Fruit fly (Drosophila melanogaster) whole organism, wandering third instar larva: ENCODE results near the gene CG1607.

ENCODE experiments used
- Abd-B ChIP-seq: fragments of >200 bp; optimal IDR thresholded peaks from 2 replicates; lab custom pipeline; 2017; ENCODE audit warnings: missing biosample characterization, missing genetic modification characterization
- CG32264 ChIP-seq: fragments of 200-800 bp; sonication (Bioruptor generic); optimal IDR thresholded peaks from 2 replicates; lab custom pipeline; 2016; ENCODE audit warnings: missing biosample characterization, missing genetic modification characterization
- CG9705 ChIP-seq: fragments of 200-800 bp; sonication (Bioruptor generic); optimal IDR thresholded peaks from 2 replicates; lab custom pipeline; 2018; ENCODE audit warnings: missing biosample characterization, mild to moderate bottlenecking, missing genetic modification characterization
- CrebA ChIP-seq: fragments of 200-800 bp; sonication (Bioruptor generic); optimal IDR thresholded peaks from 2 replicates; lab custom pipeline; 2016; ENCODE audit warnings: missing biosample characterization, mild to moderate bottlenecking, missing genetic modification characterization, borderline replicate concordance
- Dfd ChIP-seq: fragments of >200 bp; optimal IDR thresholded peaks from 2 replicates; lab custom pipeline; 2017; ENCODE audit warnings: missing biosample characterization, missing genetic modification characterization
- Dif ChIP-seq: fragments of 200-275, 200-300 bp; sonication (Bioruptor generic); optimal IDR thresholded peaks from 2 replicates; lab custom pipeline; 2018; ENCODE audit warnings: missing biosample characterization, missing genetic modification characterization; ENCODE audit not compliant: partially characterized antibody
- GATAd ChIP-seq: sonication (Bioruptor generic); optimal IDR thresholded peaks from 2 replicates; lab custom pipeline; 2016; ENCODE audit warnings: missing biosample characterization, missing genetic modification characterization
- HLH106 ChIP-seq: fragments of 200-800 bp; optimal IDR thresholded peaks from 3 replicates; lab custom pipeline; 2019; ENCODE audit warnings: missing biosample characterization, mild to moderate bottlenecking, missing genetic modification characterization, moderate library complexity
- Hnf4 ChIP-seq: fragments of 200-800 bp; sonication (Bioruptor generic); optimal IDR thresholded peaks from 2 replicates; lab custom pipeline; 2016; ENCODE audit warnings: missing biosample characterization, mild to moderate bottlenecking, missing genetic modification characterization
- Hr78 ChIP-seq: fragments of >200 bp; optimal IDR thresholded peaks from 2 replicates; lab custom pipeline; 2017; ENCODE audit warnings: missing biosample characterization, missing genetic modification characterization
- Hr83 ChIP-seq: fragments of 200-300 bp; sonication (Bioruptor generic); optimal IDR thresholded peaks from 2 replicates; lab custom pipeline; 2016; ENCODE audit warnings: missing biosample characterization, mild to moderate bottlenecking, missing genetic modification characterization, moderate library complexity; ENCODE audit not compliant: poor library complexity, severe bottlenecking
- Jra ChIP-seq: sonication (Bioruptor generic); optimal IDR thresholded peaks from 2 replicates; lab custom pipeline; 2016; ENCODE audit warnings: missing biosample characterization, missing genetic modification characterization
- Mio ChIP-seq: sonication (Bioruptor generic); optimal IDR thresholded peaks from 2 replicates; lab custom pipeline; 2016; ENCODE audit warnings: missing biosample characterization, missing genetic modification characterization
- Myc ChIP-seq: fragments of >200 bp; optimal IDR thresholded peaks from 2 replicates; lab custom pipeline; 2017
- N ChIP-seq: fragments of >200 bp; optimal IDR thresholded peaks from 2 replicates; lab custom pipeline; 2018; ENCODE audit warnings: missing biosample characterization, missing external identifiers, missing genetic modification characterization
- OdsH ChIP-seq: fragments of 200-800 bp; sonication (Bioruptor generic); optimal IDR thresholded peaks from 2 replicates; lab custom pipeline; 2016; ENCODE audit warnings: missing biosample characterization, mild to moderate bottlenecking, missing genetic modification characterization
- Rel ChIP-seq, 2 experiments: fragments of 200-800 bp; sonication (Bioruptor generic) in 1 of 2; optimal IDR thresholded peaks; 2 replicates in 1 of 2; 3 replicates in 1 of 2; lab custom pipeline; 2016 to 2019; ENCODE audit warnings: mild to moderate bottlenecking in 2 of 2, missing biosample characterization in 2 of 2, missing genetic modification characterization in 2 of 2, moderate library complexity in 1 of 2
- Sp1 ChIP-seq: fragments of 200-800 bp; sonication (Bioruptor generic); optimal IDR thresholded peaks from 3 replicates; lab custom pipeline; 2019; ENCODE audit warnings: missing biosample characterization, mild to moderate bottlenecking, missing genetic modification characterization, moderate library complexity
- br ChIP-seq: fragments of 200-800 bp; sonication (Bioruptor generic); optimal IDR thresholded peaks from 2 replicates; lab custom pipeline; 2016; ENCODE audit warnings: missing biosample characterization, missing genetic modification characterization
- dl ChIP-seq, 2 experiments: fragments of 175-275, 200-275 bp in 1 of 2; fragments of 200-275 bp in 1 of 2; sonication (Bioruptor generic); optimal IDR thresholded peaks; lab custom pipeline; 2018; ENCODE audit warnings: mild to moderate bottlenecking in 2 of 2, missing biosample characterization in 2 of 2, missing genetic modification characterization in 2 of 2, moderate library complexity in 2 of 2; ENCODE audit not compliant: partially characterized antibody in 2 of 2, insufficient read depth in 1 of 2
- dmrt93B ChIP-seq: fragments of 200-800 bp; sonication (Bioruptor generic); optimal IDR thresholded peaks from 2 replicates; lab custom pipeline; 2018; ENCODE audit warnings: missing biosample characterization, mild to moderate bottlenecking, missing genetic modification characterization
- ey ChIP-seq: fragments of 200-800 bp; sonication (Bioruptor generic); optimal IDR thresholded peaks from 2 replicates; lab custom pipeline; 2016; ENCODE audit warnings: missing biosample characterization, missing genetic modification characterization
- foxo ChIP-seq, 2 experiments: fragments of 200-800 bp; sonication (Bioruptor generic); optimal IDR thresholded peaks; 2 replicates in 1 of 2; 3 replicates in 1 of 2; lab custom pipeline; 2016 to 2017; ENCODE audit warnings: missing biosample characterization in 2 of 2, missing genetic modification characterization in 2 of 2
- fru ChIP-seq: fragments of 200-800 bp; sonication (Bioruptor generic); optimal IDR thresholded peaks from 3 replicates; lab custom pipeline; 2016; ENCODE audit warnings: missing biosample characterization, mild to moderate bottlenecking, missing genetic modification characterization
- h ChIP-seq: fragments of 200-800 bp; sonication (Bioruptor generic); optimal IDR thresholded peaks from 3 replicates; lab custom pipeline; 2016; ENCODE audit warnings: missing biosample characterization, mild to moderate bottlenecking, missing genetic modification characterization
- jim ChIP-seq: fragments of 175-275, 200-325 bp; sonication (Bioruptor generic); optimal IDR thresholded peaks from 2 replicates; lab custom pipeline; 2016; ENCODE audit warnings: missing biosample characterization, mild to moderate bottlenecking, missing genetic modification characterization
- lola ChIP-seq: fragments of >200 bp; optimal IDR thresholded peaks from 2 replicates; lab custom pipeline; 2017; ENCODE audit warnings: missing biosample characterization, missing genetic modification characterization
- psq ChIP-seq: fragments of 200-800 bp; sonication (Bioruptor generic); optimal IDR thresholded peaks from 3 replicates; lab custom pipeline; 2017; ENCODE audit warnings: missing biosample characterization, mild to moderate bottlenecking, missing genetic modification characterization, moderate library complexity
- rgr ChIP-seq: fragments of 200-800 bp; sonication (Bioruptor generic); optimal IDR thresholded peaks from 3 replicates; lab custom pipeline; 2016; ENCODE audit warnings: missing biosample characterization, mild to moderate bottlenecking, missing genetic modification characterization
- sage ChIP-seq: fragments of 200-800 bp; sonication (Bioruptor generic); optimal IDR thresholded peaks from 2 replicates; lab custom pipeline; 2016; ENCODE audit warnings: missing biosample characterization, mild to moderate bottlenecking, missing genetic modification characterization
- sv ChIP-seq: fragments of 200-800 bp; sonication (Bioruptor generic); optimal IDR thresholded peaks from 3 replicates; lab custom pipeline; 2016; ENCODE audit warnings: missing biosample characterization, missing genetic modification characterization
- tai ChIP-seq: sonication (Bioruptor generic); optimal IDR thresholded peaks from 2 replicates; lab custom pipeline; 2016; ENCODE audit warnings: missing biosample characterization, missing genetic modification characterization
- usp ChIP-seq: fragments of >200 bp; optimal IDR thresholded peaks from 2 replicates; lab custom pipeline; 2017; ENCODE audit warnings: missing biosample characterization, missing genetic modification characterization
- woc ChIP-seq: sonication (Bioruptor generic); optimal IDR thresholded peaks from 2 replicates; lab custom pipeline; 2016; ENCODE audit warnings: missing biosample characterization, mild to moderate bottlenecking, missing genetic modification characterization

The CG1607 gene

dm6 chr3R:31404499-31405276, 22.8 kb downstream of the CG1607 start, which contains the start of gene Gprk2 (continued):
- TF ChIP-seq sage (GFP tag; lab: Kevin White, UChicago) (peak; percentile 100), lola (GFP tag; lab: Kevin White, UChicago) (no peak), Myc (peak; percentile 92), Sp1 (GFP tag; lab: Kevin White, UChicago) (peak; percentile 100)

- TF ChIP-seq Rel (GFP tag; optimal IDR thresholded peaks at IDR 0.05; lab: Kevin White, UChicago) (no peak), Rel (tag; optimal IDR thresholded peaks at IDR 0.05; lab: Kevin White, UChicago) (peak; percentile 26), ey (GFP tag; lab: Kevin White, UChicago) (no peak), h (GFP tag; lab: Kevin White, UChicago) (no peak), br (no peak), Sp1 (GFP tag; lab: Kevin White, UChicago) (peak; percentile 3), tai (no peak), Hnf4 (GFP tag; lab: Kevin White, UChicago) (no peak)
These were observed 23.6 kb downstream of the CG1607 start, which contains the start of gene PNPase for dm6 chr3R:31405277-31406207. Gene PNPase (minus strand): TSS chr3R:31405452.

DNA sequence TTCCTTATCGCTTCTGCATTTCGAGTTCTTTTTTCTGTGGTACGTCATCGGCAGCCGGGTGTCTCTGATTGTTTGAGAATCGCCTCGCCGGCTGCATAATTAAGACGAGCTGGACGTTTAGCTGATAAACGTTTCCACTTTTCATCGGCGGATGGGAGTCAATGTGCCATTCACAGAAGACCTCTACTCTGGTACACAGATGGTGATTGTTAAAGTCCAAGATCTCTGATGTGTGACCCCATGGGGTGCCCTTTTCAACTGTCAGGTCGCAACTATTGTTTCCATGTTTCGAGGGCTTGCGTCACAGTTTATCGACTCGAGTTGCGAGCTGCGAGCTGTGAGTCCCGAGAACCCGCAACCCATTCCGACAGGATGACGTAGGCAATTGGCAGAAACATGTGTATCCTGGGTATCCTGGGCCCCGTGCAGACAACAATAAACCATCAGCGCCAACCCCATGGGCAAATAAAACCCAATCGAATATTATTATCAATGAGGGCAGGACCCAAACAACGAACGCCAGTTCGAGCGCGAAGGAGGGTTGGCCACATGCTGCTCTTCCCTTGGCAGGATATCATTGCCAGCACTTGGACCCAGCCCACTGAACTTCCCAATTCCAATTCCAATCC, 25.2 kb downstream of the CG1607 start:
- TF ChIP-seq OdsH (GFP tag; lab: Kevin White, UChicago) (no peak), Rel (GFP tag; optimal IDR thresholded peaks at IDR 0.05; lab: Kevin White, UChicago) (no peak), Rel (tag; optimal IDR thresholded peaks at IDR 0.05; lab: Kevin White, UChicago) (peak; percentile 45)

DNA sequence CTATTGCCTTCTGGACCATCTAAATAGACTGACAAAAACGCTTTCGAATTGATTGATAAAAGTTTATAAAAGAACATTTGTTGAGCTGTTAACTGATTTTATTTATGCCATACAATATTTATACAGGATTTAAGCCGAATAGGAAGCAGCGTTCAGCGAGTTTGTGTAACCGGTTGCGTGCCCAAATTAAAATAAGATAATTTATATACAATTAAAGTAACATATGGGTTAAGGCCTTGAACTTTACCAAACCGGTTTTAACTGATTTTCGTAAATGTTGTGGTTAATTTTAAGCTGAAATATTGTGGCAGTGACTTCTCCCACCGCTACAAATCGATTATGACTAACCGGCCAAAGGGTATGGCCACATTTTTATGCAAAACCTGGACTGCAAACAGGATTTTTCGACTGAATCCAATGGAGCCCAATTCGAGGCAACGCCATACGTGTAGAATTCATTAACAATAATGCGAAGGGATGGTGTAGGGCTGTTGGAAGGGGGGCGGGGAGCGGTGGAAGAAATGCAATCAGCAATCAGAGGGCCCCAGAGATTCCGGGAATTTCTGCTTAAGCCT, 27.8 kb downstream of the CG1607 start:
- TF ChIP-seq CrebA (GFP tag; lab: Kevin White, UChicago) (no peak), woc (GFP tag; lab: Kevin White, UChicago) (peak; percentile 47), rgr (GFP tag; lab: Kevin White, UChicago) (no peak), Jra (GFP tag; lab: Kevin White, UChicago) (no peak), usp (GFP tag; lab: Kevin White, UChicago) (no peak), jim (GFP tag; lab: Kevin White, UChicago) (no peak), sv (no peak), dmrt93B (GFP tag; lab: Kevin White, UChicago) (no peak), CG32264 (GFP tag; lab: Kevin White, UChicago) (no peak), Rel (GFP tag; optimal IDR thresholded peaks at IDR 0.05; lab: Kevin White, UChicago) (no peak), Rel (tag; optimal IDR thresholded peaks at IDR 0.05; lab: Kevin White, UChicago) (no peak), Abd-B (GFP tag; lab: Kevin White, UChicago) (no peak), Mio (GFP tag; lab: Kevin White, UChicago) (no peak), N (GFP tag; lab: Kevin White, UChicago) (no peak), Dfd (GFP tag; lab: Kevin White, UChicago) (no peak), Hr78 (GFP tag; lab: Kevin White, UChicago) (no peak), Myc (no peak), Dif (GFP tag; lab: Kevin White, UChicago) (no peak), ey (GFP tag; lab: Kevin White, UChicago) (peak; percentile 2), br (no peak), CG9705 (GFP tag; lab: Kevin White, UChicago) (no peak), psq (peak; percentile 7), GATAd (GFP tag; lab: Kevin White, UChicago) (no peak), h (GFP tag; lab: Kevin White, UChicago) (no peak), Hr83 (no peak), fru (GFP tag; lab: Kevin White, UChicago) (peak; percentile 36), Sp1 (GFP tag; lab: Kevin White, UChicago) (no peak), dl (GFP tag; optimal IDR thresholded peaks at IDR 0.05; lab: Kevin White, UChicago; ENCODE audit: insufficient read depth in 1 of 2, partially characterized antibody in 2 of 2) (no peak), sage (GFP tag; lab: Kevin White, UChicago) (no peak), HLH106 (tag; lab: Kevin White, UChicago) (no peak), foxo (GFP tag; optimal IDR thresholded peaks at IDR 0.05; lab: Kevin White, UChicago) (peak in 1 of 2 experiments; percentile 29), lola (GFP tag; lab: Kevin White, UChicago) (no peak), OdsH (GFP tag; lab: Kevin White, UChicago) (peak; percentile 31), tai (no peak), Hnf4 (GFP tag; lab: Kevin White, UChicago) (no peak)
